Fruit fly (Drosophila melanogaster) whole organism, prepupa: ENCODE results near the gene CG1824.

Experiments
- CG6808 ChIP-seq: fragments of 200-800 bp; sonication (Bioruptor generic); optimal IDR thresholded peaks from 3 replicates; lab custom pipeline; 2017; ENCODE audit warnings: missing biosample characterization, missing genetic modification characterization, mild to moderate bottlenecking, moderate library complexity, missing genetic modification reagents
- CG9139 ChIP-seq: fragments of 200-800 bp; sonication (Bioruptor generic); optimal IDR thresholded peaks from 3 replicates; lab custom pipeline; 2017; ENCODE audit warnings: missing biosample characterization, mild to moderate bottlenecking, missing genetic modification characterization
- Gug ChIP-seq: fragments of 200-800 bp; sonication (Bioruptor generic); IDR thresholded peaks from 2 replicates; pipeline ENCODE4 v1.3.6; 2022; ENCODE audit warnings: missing biosample characterization, missing genetic modification characterization
- Hr38 ChIP-seq: sonication (Bioruptor generic); optimal IDR thresholded peaks from 2 replicates; lab custom pipeline; 2016; ENCODE audit warnings: missing biosample characterization, missing genetic modification characterization
- Hr39 ChIP-seq: fragments of 200-800 bp; sonication (Bioruptor generic); optimal IDR thresholded peaks from 2 replicates; lab custom pipeline; 2016; ENCODE audit warnings: missing biosample characterization, missing genetic modification characterization
- OdsH ChIP-seq: fragments of 200-800 bp; sonication (Bioruptor generic); optimal IDR thresholded peaks from 3 replicates; lab custom pipeline; 2016; ENCODE audit warnings: missing biosample characterization, missing genetic modification characterization
- Sox14 ChIP-seq: fragments of 200-800 bp; sonication (Bioruptor generic); optimal IDR thresholded peaks from 3 replicates; lab custom pipeline; 2016; ENCODE audit warnings: missing biosample characterization, missing genetic modification characterization
- dac ChIP-seq: fragments of 200-800 bp; sonication (Bioruptor generic); optimal IDR thresholded peaks from 2 replicates; lab custom pipeline; 2017; ENCODE audit warnings: missing biosample characterization, mild to moderate bottlenecking, missing genetic modification characterization
- dsx ChIP-seq: fragments of 200-800 bp; optimal IDR thresholded peaks from 3 replicates; lab custom pipeline; 2019; ENCODE audit warnings: missing biosample characterization, mild to moderate bottlenecking, missing genetic modification characterization, moderate library complexity; ENCODE audit not compliant: poor library complexity, severe bottlenecking
- fkh ChIP-seq: fragments of 200-800 bp; sonication (Bioruptor generic); optimal IDR thresholded peaks from 3 replicates; lab custom pipeline; 2017; ENCODE audit warnings: missing biosample characterization, mild to moderate bottlenecking, missing genetic modification characterization, moderate library complexity
- net ChIP-seq: fragments of 200-800 bp; sonication (Bioruptor generic); optimal IDR thresholded peaks from 3 replicates; lab custom pipeline; 2016; ENCODE audit warnings: missing biosample characterization, missing genetic modification characterization
- svp ChIP-seq: fragments of 200-800 bp; sonication (Bioruptor generic); peaks from one replicate; lab custom pipeline; 2016; ENCODE audit warnings: missing biosample characterization, missing genetic modification characterization
- topi ChIP-seq: fragments of 200-800 bp; sonication (Bioruptor generic); optimal IDR thresholded peaks from 3 replicates; lab custom pipeline; 2016; ENCODE audit warnings: missing biosample characterization, missing genetic modification characterization

DNA sequence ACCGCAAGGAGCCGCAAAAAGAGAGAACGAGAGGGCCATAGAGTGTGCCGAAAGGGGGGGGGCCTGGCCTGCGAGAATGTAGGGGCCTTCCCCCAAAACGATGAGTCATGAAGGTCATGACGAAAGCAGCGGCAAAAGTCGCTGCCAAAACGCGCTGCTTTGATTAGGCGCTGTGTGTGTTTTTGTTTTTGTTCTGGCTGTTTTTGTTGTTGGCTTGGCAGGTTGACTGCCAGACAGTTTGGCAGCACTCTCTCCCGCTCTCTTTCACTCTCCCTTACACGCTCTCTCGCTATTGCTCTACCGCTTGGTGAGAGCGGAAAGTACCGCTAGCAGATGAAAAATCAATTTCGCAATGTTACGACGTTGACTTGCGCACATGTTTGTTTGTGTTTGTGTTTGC lies 49.3 kb downstream of the CG1824 start:
- TF ChIP-seq dsx (GFP tag; lab: Kevin White, UChicago) (no peak), CG9139 (GFP tag; lab: Kevin White, UChicago) (no peak), topi (GFP tag; lab: Kevin White, UChicago) (no peak), CG6808 (GFP tag; lab: Kevin White, UChicago) (no peak), svp (GFP tag; lab: Kevin White, UChicago) (no peak), Hr38 (GFP tag; lab: Kevin White, UChicago) (no peak), dac (no peak), fkh (GFP tag; lab: Kevin White, UChicago) (no peak), net (no peak), Gug (GFP tag; lab: Robert Waterston, UW) (no peak), Hr39 (no peak), Sox14 (GFP tag; lab: Kevin White, UChicago) (no peak), OdsH (GFP tag; lab: Kevin White, UChicago) (no peak)
